Worm (Caenorhabditis elegans) whole organism, late embryonic: ENCODE measurements around the gene bath-30.

ENCODE experiments used
- F13H6.1 ChIP-seq: sonication (generic microtip); optimal IDR thresholded peaks from 2 replicates; lab custom pipeline; 2016; ENCODE audit warnings: missing genetic modification characterization, missing compliant biosample characterization
- Y22D7AL.16 ChIP-seq: sonication (generic microtip); optimal IDR thresholded peaks from 2 replicates; lab custom pipeline; 2016; ENCODE audit warnings: missing genetic modification characterization, missing compliant biosample characterization
- pat-9 ChIP-seq: fragments of 200-800 bp; sonication (Bioruptor generic); optimal IDR thresholded peaks from 2 replicates; lab custom pipeline; 2018; ENCODE audit warnings: mild to moderate bottlenecking, missing genetic modification characterization, moderate library complexity, missing compliant biosample characterization
- pha-4 ChIP-seq: fragments of 150-350 bp; optimal IDR thresholded peaks from 2 replicates; lab custom pipeline; 2018; ENCODE audit warnings: missing biosample characterization, missing genetic modification reagents, missing genetic modification characterization
- rnt-1 ChIP-seq: sonication (generic microtip); optimal IDR thresholded peaks from 2 replicates; lab custom pipeline; 2016; ENCODE audit warnings: missing genetic modification characterization, missing compliant biosample characterization

- no peak for TF ChIP-seq pat-9
- TF ChIP-seq pha-4 (tag; lab: Kevin White, UChicago) = no peak
- no peak for TF ChIP-seq F13H6.1 (tag; lab: Kevin White, UChicago)
- TF ChIP-seq Y22D7AL.16 (tag; lab: Kevin White, UChicago) = no peak
- no peak for TF ChIP-seq rnt-1 (tag; lab: Kevin White, UChicago)
Measured at ce11 chrII:3332039-3332438, 14.1 kb downstream of the bath-30 start, which contains the start of gene irld-27.
